Fruit fly (Drosophila melanogaster) whole organism: Measurements from ENCODE around the gene CG34007.

Source experiments
- CG8478 ChIP-seq: fragments of >200 bp; optimal IDR thresholded peaks from 2 replicates; lab custom pipeline; 2018; ENCODE audit warnings: inconsistent platforms
- Dll ChIP-seq: fragments of >200 bp; optimal IDR thresholded peaks from 2 replicates; lab custom pipeline; 2017
- psq ChIP-seq: fragments of >200 bp; optimal IDR thresholded peaks from 2 replicates; lab custom pipeline; 2017
- usp ChIP-seq: fragments of >200 bp; optimal IDR thresholded peaks from 2 replicates; lab custom pipeline; 2017; ENCODE audit warnings: missing biosample characterization, missing genetic modification characterization, mixed read lengths

DNA sequence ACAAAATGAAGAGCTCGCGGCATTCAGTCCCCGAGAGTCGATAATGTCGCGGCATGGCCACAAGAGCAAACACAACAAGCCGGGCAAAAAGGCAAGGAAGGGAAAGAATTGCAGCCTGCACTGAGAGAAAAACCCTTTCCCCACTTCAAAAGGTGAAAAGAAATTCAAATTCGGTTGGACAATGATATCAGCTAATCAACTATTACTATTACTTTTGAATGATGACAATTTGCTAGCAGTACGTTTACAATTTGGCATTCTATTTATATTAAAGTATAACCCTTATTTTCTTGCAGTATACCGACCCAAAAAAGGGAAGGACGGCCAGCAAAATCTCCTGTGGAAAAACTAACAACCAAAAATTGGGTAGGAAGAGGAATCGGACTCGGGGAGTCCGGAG, 32.2 kb downstream of the CG34007 start:
- TF ChIP-seq usp (GFP tag; lab: Kevin White, UChicago) (no peak), psq (lab: Kevin White, UChicago) (no peak), Dll (lab: Kevin White, UChicago) (no peak), CG8478 (lab: Kevin White, UChicago) (no peak)
